Worm (Caenorhabditis elegans) whole organism, L1 larva: Measurements from ENCODE around the gene F09C8.1.

Source experiments
- efl-1 ChIP-seq, 4 experiments: fragments of 150-350 bp; optimal IDR thresholded peaks in 3 of 4; peaks in 1 of 4; 1 replicate in 1 of 4; 2 replicates in 3 of 4; lab custom pipeline; 2014; ENCODE audit warnings: missing biosample characterization in 2 of 4, missing genetic modification characterization in 2 of 4, missing genetic modification reagents in 2 of 4
- irx-1 ChIP-seq: sonication (generic microtip); optimal IDR thresholded peaks from 2 replicates; lab custom pipeline; 2016; ENCODE audit warnings: missing genetic modification characterization, missing compliant biosample characterization

ce11 chrX:16205880-16206279 lies 42.6 kb upstream of the F09C8.1 start:
- TF ChIP-seq efl-1 (optimal IDR thresholded peaks at IDR 0.05; lab: Kevin White, UChicago) (peak; percentile 39 to 48), efl-1 (GFP tag; optimal IDR thresholded peaks at IDR 0.05 in 1 of 2; lab: Kevin White, UChicago) (peak in 1 of 2 experiments; percentile 2), irx-1 (peak; percentile 83)
